Fruit fly (Drosophila melanogaster) whole organism, embryonic: Measurements from ENCODE around the gene E2f1.
A peak's percentile ranks its signal among the peaks of the same experiment; 100 is the strongest.

Source experiments
- Atf-2 ChIP-seq: fragments of 200-800 bp; sonication (Bioruptor generic); optimal IDR thresholded peaks from 2 replicates; lab custom pipeline; 2016; ENCODE audit warnings: missing biosample characterization, missing genetic modification characterization
- CG10979 ChIP-seq: fragments of 200-800 bp; sonication (Bioruptor generic); optimal IDR thresholded peaks from 2 replicates; lab custom pipeline; 2018; ENCODE audit warnings: missing biosample characterization, mild to moderate bottlenecking, missing genetic modification characterization, moderate library complexity
- CG11456 ChIP-seq: fragments of 200-800 bp; sonication (Bioruptor generic); IDR thresholded peaks from 3 replicates; pipeline ENCODE4 v1.3.6; 2022; ENCODE audit warnings: missing biosample characterization, missing genetic modification characterization
- CG11560 ChIP-seq: fragments of 200-800 bp; sonication (Bioruptor generic); IDR thresholded peaks from 3 replicates; pipeline ENCODE4 v1.3.6; 2022; ENCODE audit warnings: missing biosample characterization, missing genetic modification characterization
- CG11696 ChIP-seq: fragments of 200-800 bp; sonication (Bioruptor generic); IDR thresholded peaks from 2 replicates; pipeline ENCODE4 v1.3.6; 2022; ENCODE audit warnings: missing biosample characterization, missing genetic modification characterization
- CG14667 ChIP-seq: fragments of 200-800 bp; sonication (Bioruptor generic); IDR thresholded peaks from 2 replicates; pipeline ENCODE4 v1.3.6; 2022; ENCODE audit warnings: missing biosample characterization, missing genetic modification characterization
- CG15011 ChIP-seq: fragments of 200-800 bp; sonication (Bioruptor generic); optimal IDR thresholded peaks from 3 replicates; lab custom pipeline; 2018; ENCODE audit warnings: missing biosample characterization, mild to moderate bottlenecking, missing genetic modification characterization
- CG17829 ChIP-seq: fragments of 200-800 bp; optimal IDR thresholded peaks from 2 replicates; lab custom pipeline; 2019; ENCODE audit warnings: missing biosample characterization, mild to moderate bottlenecking, missing genetic modification characterization, moderate library complexity
- CG17912 ChIP-seq: fragments of 200-800 bp; sonication (Bioruptor generic); optimal IDR thresholded peaks from 2 replicates; lab custom pipeline; 2018; ENCODE audit warnings: missing biosample characterization, mild to moderate bottlenecking, missing genetic modification characterization
- CG18476 ChIP-seq: fragments of 200-800 bp; sonication (Bioruptor generic); optimal IDR thresholded peaks from 2 replicates; lab custom pipeline; 2016; ENCODE audit warnings: missing biosample characterization, mild to moderate bottlenecking, missing genetic modification characterization
- CG3407 ChIP-seq: fragments of 200-800 bp; sonication (Bioruptor generic); optimal IDR thresholded peaks from 2 replicates; lab custom pipeline; 2018; ENCODE audit warnings: missing biosample characterization, mild to moderate bottlenecking, missing genetic modification characterization
- CG34376 ChIP-seq: fragments of 200-800 bp; sonication (Bioruptor generic); optimal IDR thresholded peaks from 2 replicates; lab custom pipeline; 2018; ENCODE audit warnings: missing biosample characterization, mild to moderate bottlenecking, missing genetic modification characterization
- CG3838 ChIP-seq: fragments of 200-800 bp; sonication (Bioruptor generic); optimal IDR thresholded peaks from 3 replicates; lab custom pipeline; 2016; ENCODE audit warnings: missing biosample characterization, missing genetic modification characterization
- CG4360 ChIP-seq: fragments of 200-800 bp; sonication (Bioruptor generic); IDR thresholded peaks from 2 replicates; pipeline ENCODE4 v1.3.6; 2022; ENCODE audit warnings: missing biosample characterization, missing genetic modification characterization
- CG4707 ChIP-seq: fragments of 200-800 bp; sonication (Bioruptor generic); optimal IDR thresholded peaks from 2 replicates; lab custom pipeline; 2018; ENCODE audit warnings: missing biosample characterization, mild to moderate bottlenecking, missing genetic modification characterization, moderate library complexity
- CG7556 ChIP-seq: fragments of 200-800 bp; sonication (Bioruptor generic); optimal IDR thresholded peaks from 2 replicates; lab custom pipeline; 2017; ENCODE audit warnings: missing biosample characterization, mild to moderate bottlenecking, missing genetic modification characterization
- CG9437 ChIP-seq: fragments of 200-800 bp; sonication (Bioruptor generic); optimal IDR thresholded peaks from 2 replicates; lab custom pipeline; 2018; ENCODE audit warnings: missing biosample characterization, mild to moderate bottlenecking, missing genetic modification characterization
- CG9609 ChIP-seq: fragments of 200-800 bp; sonication (Bioruptor generic); optimal IDR thresholded peaks from 3 replicates; lab custom pipeline; 2016; ENCODE audit warnings: missing biosample characterization, missing genetic modification characterization
- CG9797 ChIP-seq: fragments of 200-800 bp; sonication (Bioruptor generic); optimal IDR thresholded peaks from 3 replicates; lab custom pipeline; 2018; ENCODE audit warnings: missing biosample characterization, mild to moderate bottlenecking, missing genetic modification characterization
- Dad ChIP-seq: fragments of 200-800 bp; sonication (Bioruptor generic); optimal IDR thresholded peaks from 3 replicates; lab custom pipeline; 2016; ENCODE audit warnings: missing biosample characterization, missing genetic modification characterization
- E2f1 ChIP-seq: fragments of 200-800 bp; sonication (Bioruptor generic); IDR thresholded peaks from 2 replicates; pipeline ENCODE4 v1.3.6; 2022; ENCODE audit warnings: missing biosample characterization, missing genetic modification characterization
- Eip74EF ChIP-seq, 2 experiments: fragments of 200-800 bp in 1 of 2; fragments of >200 bp in 1 of 2; sonication (Bioruptor generic) in 1 of 2; optimal IDR thresholded peaks; 2 replicates each; lab custom pipeline; 2017 to 2019; ENCODE audit warnings: missing biosample characterization in 2 of 2, missing genetic modification characterization in 2 of 2, mild to moderate bottlenecking in 1 of 2, moderate library complexity in 1 of 2
- Gug ChIP-seq: fragments of 200-800 bp; sonication (Bioruptor generic); IDR thresholded peaks from 4 replicates; pipeline ENCODE4 v1.3.6; 2022; ENCODE audit warnings: missing biosample characterization, missing genetic modification characterization
- H15 ChIP-seq: fragments of 200-800 bp; sonication (Bioruptor generic); IDR thresholded peaks from 3 replicates; pipeline ENCODE4 v1.3.6; 2022; ENCODE audit warnings: missing biosample characterization, missing genetic modification characterization
- Hey ChIP-seq: fragments of 200-800 bp; sonication (Bioruptor generic); optimal IDR thresholded peaks from 3 replicates; lab custom pipeline; 2018; ENCODE audit warnings: missing biosample characterization, mild to moderate bottlenecking, missing genetic modification characterization
- Hmr ChIP-seq: fragments of 200-800 bp; sonication (Bioruptor generic); optimal IDR thresholded peaks from 3 replicates; lab custom pipeline; 2017; ENCODE audit warnings: mild to moderate bottlenecking, missing biosample characterization, missing genetic modification reagents, missing genetic modification characterization
- Hmx ChIP-seq: fragments of 200-800 bp; sonication (Bioruptor generic); optimal IDR thresholded peaks from 2 replicates; lab custom pipeline; 2016; ENCODE audit warnings: missing biosample characterization, missing genetic modification characterization
- MESR4 ChIP-seq: fragments of 200-800 bp; sonication (Bioruptor generic); optimal IDR thresholded peaks from 2 replicates; lab custom pipeline; 2018; ENCODE audit warnings: missing biosample characterization, mild to moderate bottlenecking, missing genetic modification characterization, moderate library complexity
- Max ChIP-seq: fragments of 200-800 bp; sonication (Bioruptor generic); optimal IDR thresholded peaks from 2 replicates; lab custom pipeline; 2016; ENCODE audit warnings: missing biosample characterization, mild to moderate bottlenecking, missing genetic modification characterization
- Meics ChIP-seq: fragments of 200-800 bp; sonication (Bioruptor generic); optimal IDR thresholded peaks from 2 replicates; lab custom pipeline; 2017; ENCODE audit warnings: missing biosample characterization, mild to moderate bottlenecking, missing genetic modification characterization
- Mes4 ChIP-seq: fragments of 200-800 bp; sonication (Bioruptor generic); optimal IDR thresholded peaks from 2 replicates; lab custom pipeline; 2016; ENCODE audit warnings: missing biosample characterization, missing genetic modification characterization
- Pdp1 ChIP-seq, 2 experiments: fragments of 200-800 bp; sonication (Bioruptor generic); optimal IDR thresholded peaks; 3 replicates each; lab custom pipeline; 2016; ENCODE audit warnings: missing biosample characterization in 2 of 2, missing genetic modification characterization in 2 of 2, mild to moderate bottlenecking in 1 of 2, moderate library complexity in 1 of 2
- Six4 ChIP-seq: fragments of 200-800 bp; sonication (Bioruptor generic); optimal IDR thresholded peaks from 2 replicates; lab custom pipeline; 2016; ENCODE audit warnings: missing biosample characterization, missing genetic modification characterization
- Ssrp ChIP-seq: fragments of 200-800 bp; sonication (Bioruptor generic); optimal IDR thresholded peaks from 2 replicates; lab custom pipeline; 2018; ENCODE audit warnings: missing biosample characterization, mild to moderate bottlenecking, missing genetic modification characterization, moderate library complexity
- Stat92E ChIP-seq, 3 experiments: fragments of >200 bp in 2 of 3; fragments of 200-800 bp in 1 of 3; sonication (Bioruptor generic) in 1 of 3; optimal IDR thresholded peaks; 2 replicates each; lab custom pipeline; 2017 to 2019; ENCODE audit warnings: missing biosample characterization in 3 of 3, missing genetic modification characterization in 3 of 3, mild to moderate bottlenecking in 1 of 3, moderate library complexity in 1 of 3
- Xrp1 ChIP-seq: fragments of 200-800 bp; sonication (Bioruptor generic); IDR thresholded peaks from 2 replicates; pipeline ENCODE4 v1.3.6; 2022; ENCODE audit warnings: missing biosample characterization, missing genetic modification characterization
- bbx ChIP-seq: fragments of 200-800 bp; sonication (Bioruptor generic); IDR thresholded peaks from 2 replicates; pipeline ENCODE4 v1.3.6; 2022; ENCODE audit warnings: missing biosample characterization, missing genetic modification characterization; ENCODE audit not compliant: partially characterized antibody
- crc ChIP-seq: fragments of 200-800 bp; sonication (Bioruptor generic); optimal IDR thresholded peaks from 2 replicates; lab custom pipeline; 2016; ENCODE audit warnings: missing biosample characterization, missing genetic modification characterization
- ewg ChIP-seq: fragments of 200-800 bp; sonication (Bioruptor generic); optimal IDR thresholded peaks from 3 replicates; lab custom pipeline; 2017; ENCODE audit warnings: mild to moderate bottlenecking, missing biosample characterization, missing genetic modification reagents, missing genetic modification characterization
- h ChIP-seq: fragments of >200 bp; optimal IDR thresholded peaks from 2 replicates; lab custom pipeline; 2017
- ham ChIP-seq: fragments of 200-800 bp; sonication (Bioruptor generic); IDR thresholded peaks from 2 replicates; pipeline ENCODE4 v1.3.6; 2022; ENCODE audit warnings: missing biosample characterization, missing genetic modification characterization
- insv ChIP-seq, 2 experiments: fragments of 200-800 bp; sonication (Bioruptor generic); optimal IDR thresholded peaks; 3 replicates each; lab custom pipeline; 2016 to 2018; ENCODE audit warnings: missing biosample characterization in 2 of 2, missing genetic modification characterization in 2 of 2
- lilli ChIP-seq: fragments of 200-800 bp; sonication (Bioruptor generic); optimal IDR thresholded peaks from 3 replicates; lab custom pipeline; 2016; ENCODE audit warnings: missing biosample characterization, missing genetic modification characterization
- phol ChIP-seq: fragments of 200-800 bp; sonication (Bioruptor generic); optimal IDR thresholded peaks from 3 replicates; lab custom pipeline; 2018; ENCODE audit warnings: missing biosample characterization, mild to moderate bottlenecking, missing genetic modification characterization, moderate library complexity
- pnt ChIP-seq: fragments of 200-800 bp; sonication (Bioruptor generic); optimal IDR thresholded peaks from 3 replicates; lab custom pipeline; 2016; ENCODE audit warnings: missing biosample characterization, missing genetic modification characterization
- psq ChIP-seq: fragments of 200-800 bp; sonication (Bioruptor generic); optimal IDR thresholded peaks from 2 replicates; lab custom pipeline; 2017; ENCODE audit warnings: missing biosample characterization, missing genetic modification characterization
- pzg ChIP-seq: fragments of 200-800 bp; sonication (Bioruptor generic); optimal IDR thresholded peaks from 3 replicates; lab custom pipeline; 2018; ENCODE audit warnings: missing biosample characterization, mild to moderate bottlenecking, missing genetic modification characterization, moderate library complexity
- sna ChIP-seq: fragments of 200-800 bp; sonication (Bioruptor generic); IDR thresholded peaks from 2 replicates; pipeline ENCODE4 v1.3.6; 2022; ENCODE audit warnings: missing biosample characterization, missing genetic modification characterization; ENCODE audit not compliant: partially characterized antibody
- sr ChIP-seq: fragments of 200-800 bp; sonication (Bioruptor generic); IDR thresholded peaks from 3 replicates; pipeline ENCODE4 v1.3.6; 2022; ENCODE audit warnings: missing biosample characterization, missing genetic modification characterization
- stwl ChIP-seq: fragments of 200-800 bp; sonication (Bioruptor generic); optimal IDR thresholded peaks from 3 replicates; lab custom pipeline; 2018; ENCODE audit warnings: missing biosample characterization, mild to moderate bottlenecking, missing genetic modification characterization, moderate library complexity
- wek ChIP-seq: fragments of 200-800 bp; sonication (Bioruptor generic); optimal IDR thresholded peaks from 3 replicates; lab custom pipeline; 2018; ENCODE audit warnings: missing biosample characterization, mild to moderate bottlenecking, missing genetic modification characterization, moderate library complexity

E2f1 gene

dm6 chr3R:21584296-21584936 is 76.3 kb downstream of the E2f1 start (continued):
- no peak for TF ChIP-seq CG18476 (GFP tag; lab: Kevin White, UChicago)
- TF ChIP-seq Ssrp (tag; lab: Kevin White, UChicago) = no peak
- TF ChIP-seq Hmx (GFP tag; lab: Kevin White, UChicago) = no peak
- TF ChIP-seq bbx (GFP tag; lab: Robert Waterston, UW) = no peak
- TF ChIP-seq CG3838 = no peak
- no peak for TF ChIP-seq Gug (GFP tag; lab: Robert Waterston, UW)
- no peak for TF ChIP-seq pzg (GFP tag; lab: Kevin White, UChicago)
- no peak for TF ChIP-seq Xrp1
- no peak for TF ChIP-seq CG11560
- TF ChIP-seq crc (GFP tag; lab: Kevin White, UChicago) = no peak
- no peak for TF ChIP-seq CG4360 (GFP tag; lab: Robert Waterston, UW)
- no peak for TF ChIP-seq Eip74EF (GFP tag; optimal IDR thresholded peaks at IDR 0.05; lab: Kevin White, UChicago)
- TF ChIP-seq CG10979 = no peak
- no peak for TF ChIP-seq Pdp1 (GFP tag; optimal IDR thresholded peaks at IDR 0.05; lab: Kevin White, UChicago)
- TF ChIP-seq CG4707 (GFP tag; lab: Kevin White, UChicago) = no peak
- no peak for TF ChIP-seq CG3407 (GFP tag; lab: Kevin White, UChicago)
- no peak for TF ChIP-seq sr (GFP tag; lab: Robert Waterston, UW)
- TF ChIP-seq sna (GFP tag; lab: Robert Waterston, UW) = no peak
- TF ChIP-seq Meics = no peak
- TF ChIP-seq pnt (GFP tag; lab: Kevin White, UChicago) = no peak
- TF ChIP-seq wek (GFP tag; lab: Kevin White, UChicago) = no peak
- TF ChIP-seq CG15011 (GFP tag; lab: Kevin White, UChicago) = no peak
- TF ChIP-seq stwl = no peak
- TF ChIP-seq Hey (tag; lab: Kevin White, UChicago) = peak; percentile 79
- no peak for TF ChIP-seq Dad
- no peak for TF ChIP-seq lilli (GFP tag; lab: Kevin White, UChicago)
- TF ChIP-seq Atf-2 (GFP tag; lab: Kevin White, UChicago) = no peak
- no peak for TF ChIP-seq CG9609
- no peak for TF ChIP-seq CG11696 (GFP tag; lab: Robert Waterston, UW)
- TF ChIP-seq H15 (GFP tag; lab: Robert Waterston, UW) = no peak
- no peak for TF ChIP-seq phol (tag; lab: Kevin White, UChicago)
- TF ChIP-seq E2f1 (GFP tag; lab: Robert Waterston, UW) = no peak
- no peak for TF ChIP-seq CG17912 (GFP tag; lab: Kevin White, UChicago)
- TF ChIP-seq Stat92E (GFP tag; optimal IDR thresholded peaks at IDR 0.05; lab: Kevin White, UChicago) = no peak
- TF ChIP-seq CG34376 (GFP tag; lab: Kevin White, UChicago) = peak; percentile 72
- TF ChIP-seq ewg (GFP tag; lab: Kevin White, UChicago) = no peak
- no peak for TF ChIP-seq Six4
- no peak for TF ChIP-seq MESR4
- TF ChIP-seq CG14667 (GFP tag; lab: Robert Waterston, UW) = no peak
- no peak for TF ChIP-seq CG9437 (GFP tag; lab: Kevin White, UChicago)
- no peak for TF ChIP-seq insv (GFP tag; optimal IDR thresholded peaks at IDR 0.05; lab: Kevin White, UChicago)
- TF ChIP-seq psq = no peak
- no peak for TF ChIP-seq Max (GFP tag; lab: Kevin White, UChicago)
- TF ChIP-seq ham (GFP tag; lab: Robert Waterston, UW) = no peak
- peak; percentile 35 for TF ChIP-seq Hmr (GFP tag; lab: Kevin White, UChicago)
- no peak for TF ChIP-seq Mes4 (GFP tag; lab: Kevin White, UChicago)
- no peak for TF ChIP-seq CG17829 (tag; lab: Kevin White, UChicago)
- TF ChIP-seq CG11456 (GFP tag; lab: Robert Waterston, UW) = 0 out of 3 replicates have a peak, but pooled peaks have one; percentile 38
- TF ChIP-seq CG9797 (GFP tag; lab: Kevin White, UChicago) = no peak
- no peak for TF ChIP-seq CG7556
- no peak for TF ChIP-seq h (lab: Kevin White, UChicago)
